Worm (Caenorhabditis elegans): ENCODE measurements around the gene flp-13.
A peak's percentile ranks its signal among the peaks of the same experiment; 100 is the strongest.

Gene flp-13

DNA sequence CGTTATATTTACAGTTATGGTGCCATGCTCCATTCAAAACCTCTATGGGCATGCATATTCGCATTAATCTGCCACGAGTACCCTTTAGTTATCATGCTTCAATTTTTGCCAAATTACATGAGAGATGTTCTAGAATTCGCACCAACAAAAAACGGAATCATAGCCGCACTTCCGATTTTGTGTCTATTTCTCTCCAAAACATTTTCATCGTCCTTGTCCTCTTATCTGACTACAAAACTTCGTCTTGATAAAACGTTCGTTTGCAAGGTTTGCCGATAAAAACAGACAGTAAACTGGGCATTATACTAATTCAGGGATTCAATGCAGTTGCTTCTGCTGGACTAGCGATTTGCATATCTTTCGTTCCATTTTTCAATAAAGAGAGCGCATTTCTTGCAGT, 45.0 kb downstream of the flp-13 start:
- TF ChIP-seq ets-4 (tag; optimal IDR thresholded peaks at IDR 0.05) (no peak), elt-2 (tag; optimal IDR thresholded peaks at IDR 0.05) (peak; percentile 45), Y22D7AL.16 (tag; optimal IDR thresholded peaks at IDR 0.05) (no peak)

DNA sequence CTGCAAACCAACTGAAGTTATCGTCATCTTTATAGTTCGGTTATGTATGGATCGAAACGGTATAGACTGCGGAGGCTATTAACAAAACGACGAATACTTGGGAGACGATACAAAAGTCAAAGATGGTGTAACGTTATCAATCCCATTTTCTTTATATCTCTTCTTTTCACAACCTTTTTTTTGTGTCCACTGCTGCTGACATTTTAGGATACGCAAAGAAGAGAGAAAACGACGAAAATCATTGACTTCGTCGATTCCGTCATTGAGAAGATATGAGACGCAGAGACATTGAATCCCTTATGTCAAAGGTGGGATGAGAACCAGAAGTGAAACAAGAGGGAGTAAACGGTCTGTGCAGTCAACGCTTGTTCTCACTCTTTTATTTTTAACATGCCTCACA, 47.1 kb downstream of the flp-13 start, which contains the start of gene cima-1:
Gene cima-1, plus strand, starts transcription at position 340 of the 400 bp plus-strand sequence.
- TF ChIP-seq ceh-18 (tag; optimal IDR thresholded peaks at IDR 0.05) = no peak
- TF ChIP-seq ztf-16 (tag; optimal IDR thresholded peaks at IDR 0.05) = no peak
- TF ChIP-seq sdc-2 (tag; optimal IDR thresholded peaks at IDR 0.05) = no peak
- TF ChIP-seq zip-5 (tag; optimal IDR thresholded peaks at IDR 0.05) = no peak
- TF ChIP-seq ama-1 (optimal IDR thresholded peaks at IDR 0.05) = no peak
- TF ChIP-seq C08G9.2 (tag; optimal IDR thresholded peaks at IDR 0.05) = no peak
- TF ChIP-seq dve-1 (tag; optimal IDR thresholded peaks at IDR 0.05) = no peak
- TF ChIP-seq K02D7.2 (tag; optimal IDR thresholded peaks at IDR 0.05) = no peak
- TF ChIP-seq tbx-7 (tag; optimal IDR thresholded peaks at IDR 0.05) = no peak
- TF ChIP-seq pag-3 (tag; optimal IDR thresholded peaks at IDR 0.05; ENCODE audit: borderline replicate concordance) = no peak
- no peak for TF ChIP-seq ceh-34 (tag; optimal IDR thresholded peaks at IDR 0.05)
- TF ChIP-seq fkh-10 (GFP tag; optimal IDR thresholded peaks at IDR 0.05) = no peak

DNA sequence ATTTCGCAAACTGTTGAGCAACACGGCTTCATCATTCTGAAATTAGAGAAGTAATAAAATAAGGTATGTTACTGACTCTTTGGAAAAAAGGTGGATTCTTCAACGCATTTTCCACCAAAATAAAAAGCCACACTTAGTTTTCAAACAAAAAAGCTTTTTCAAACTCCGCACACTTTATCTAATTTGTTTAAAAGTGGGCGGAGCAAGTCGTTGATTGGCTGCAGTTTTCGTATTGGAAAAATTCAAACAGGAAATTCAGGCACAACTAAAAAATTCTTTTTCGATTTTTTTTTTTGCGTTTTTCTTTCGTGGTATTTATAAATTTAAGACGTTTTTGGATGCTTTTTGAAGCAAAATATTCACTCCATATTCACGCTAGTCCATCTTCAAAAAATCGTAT, 47.8 kb downstream of the flp-13 start:
- TF ChIP-seq zip-5 (tag; optimal IDR thresholded peaks at IDR 0.05) (no peak), ztf-16 (tag; optimal IDR thresholded peaks at IDR 0.05) (no peak), pqm-1 (tag; optimal IDR thresholded peaks at IDR 0.05) (no peak), F13H6.1 (tag; optimal IDR thresholded peaks at IDR 0.05) (no peak), ceh-2 (tag; optimal IDR thresholded peaks at IDR 0.05) (no peak), nfya-1 (tag; optimal IDR thresholded peaks at IDR 0.05) (peak; percentile 62), hlh-15 (tag; optimal IDR thresholded peaks at IDR 0.05) (no peak), sdc-2 (tag; optimal IDR thresholded peaks at IDR 0.05) (no peak)

Data from whole organism, late embryonic.